Worm (Caenorhabditis elegans): ENCODE results near the gene C02B8.6.

ce11 chrX:8147398-8147797 is 11.3 kb upstream of the C02B8.6 start, which contains the start of gene C02B8.1:
- no peak for TF ChIP-seq ceh-13 (GFP tag; optimal IDR thresholded peaks at IDR 0.05)
- TF ChIP-seq ama-1 (optimal IDR thresholded peaks at IDR 0.05) = no peak
- TF ChIP-seq flt-1 (GFP tag; IDR thresholded peaks at IDR 0.05) = no peak

Data from whole organism, early embryonic.